Fruit fly (Drosophila melanogaster) whole organism, embryonic: ENCODE results near the gene Nazo.

Experiments used
- Atf3 ChIP-seq: fragments of 200-800 bp; sonication (Bioruptor generic); optimal IDR thresholded peaks from 3 replicates; lab custom pipeline; 2016; ENCODE audit warnings: missing biosample characterization, missing genetic modification characterization
- CG10321 ChIP-seq: fragments of 200-800 bp; sonication (Bioruptor generic); IDR thresholded peaks from 2 replicates; pipeline ENCODE4 v1.3.6; 2022; ENCODE audit warnings: missing biosample characterization, missing genetic modification characterization
- CG10431 ChIP-seq: fragments of 200-800 bp; sonication (Bioruptor generic); optimal IDR thresholded peaks from 3 replicates; lab custom pipeline; 2018; ENCODE audit warnings: missing biosample characterization, mild to moderate bottlenecking, missing genetic modification characterization
- CG11093 ChIP-seq: fragments of 200-800 bp; sonication (Bioruptor generic); IDR thresholded peaks from 3 replicates; pipeline ENCODE4 v1.3.6; 2022; ENCODE audit warnings: missing biosample characterization, missing genetic modification characterization
- CG14050 ChIP-seq: fragments of 200-800 bp; sonication (Bioruptor generic); IDR thresholded peaks from 3 replicates; pipeline ENCODE4 v1.3.6; 2022; ENCODE audit warnings: missing biosample characterization, missing genetic modification characterization
- CG1529 ChIP-seq: fragments of 200-800 bp; sonication (Bioruptor generic); optimal IDR thresholded peaks from 3 replicates; lab custom pipeline; 2018; ENCODE audit warnings: missing biosample characterization, missing genetic modification characterization
- CG15479 ChIP-seq: fragments of 200-800 bp; sonication (Bioruptor generic); optimal IDR thresholded peaks from 3 replicates; lab custom pipeline; 2019; ENCODE audit warnings: missing biosample characterization, mild to moderate bottlenecking, missing genetic modification characterization, moderate library complexity
- CG1602 ChIP-seq: fragments of 200-800 bp; sonication (Bioruptor generic); optimal IDR thresholded peaks from 3 replicates; lab custom pipeline; 2016; ENCODE audit warnings: missing biosample characterization, missing genetic modification characterization
- CG16779 ChIP-seq: fragments of 200-800 bp; sonication (Bioruptor generic); IDR thresholded peaks from 2 replicates; pipeline ENCODE4 v1.3.6; 2022; ENCODE audit warnings: missing biosample characterization, missing genetic modification characterization
- CG16813 ChIP-seq: fragments of 200-800 bp; sonication (Bioruptor generic); IDR thresholded peaks from 3 replicates; pipeline ENCODE4 v1.3.6; 2022; ENCODE audit warnings: missing biosample characterization, missing genetic modification characterization; ENCODE audit not compliant: partially characterized antibody
- CG17359 ChIP-seq: fragments of 200-800 bp; sonication (Bioruptor generic); optimal IDR thresholded peaks from 3 replicates; lab custom pipeline; 2018; ENCODE audit warnings: missing biosample characterization, mild to moderate bottlenecking, missing genetic modification characterization, moderate library complexity
- CG18599 ChIP-seq: fragments of 200-800 bp; sonication (Bioruptor generic); optimal IDR thresholded peaks from 3 replicates; lab custom pipeline; 2017; ENCODE audit warnings: missing biosample characterization, missing genetic modification characterization, mild to moderate bottlenecking, moderate library complexity, missing genetic modification reagents
- CG18764 ChIP-seq: fragments of 200-800 bp; sonication (Bioruptor generic); optimal IDR thresholded peaks from 3 replicates; lab custom pipeline; 2016; ENCODE audit warnings: missing biosample characterization, missing genetic modification characterization
- CG2202 ChIP-seq: fragments of 200-800 bp; sonication (Bioruptor generic); optimal IDR thresholded peaks from 2 replicates; lab custom pipeline; 2018; ENCODE audit warnings: missing biosample characterization, mild to moderate bottlenecking, missing genetic modification characterization
- CG32532 ChIP-seq: fragments of 200-800 bp; sonication (Bioruptor generic); IDR thresholded peaks from 2 replicates; pipeline ENCODE4 v1.3.6; 2022; ENCODE audit warnings: missing biosample characterization, missing genetic modification characterization
- CG33557 ChIP-seq: fragments of 200-800 bp; sonication (Bioruptor generic); optimal IDR thresholded peaks from 2 replicates; lab custom pipeline; 2019; ENCODE audit warnings: missing biosample characterization, mild to moderate bottlenecking, missing genetic modification characterization, moderate library complexity
- CG3838 ChIP-seq: fragments of 200-800 bp; sonication (Bioruptor generic); optimal IDR thresholded peaks from 3 replicates; lab custom pipeline; 2016; ENCODE audit warnings: missing biosample characterization, missing genetic modification characterization
- CG3847 ChIP-seq: fragments of 200-800 bp; sonication (Bioruptor generic); IDR thresholded peaks from 2 replicates; pipeline ENCODE4 v1.3.6; 2022; ENCODE audit warnings: missing biosample characterization, missing genetic modification characterization
- CG4404 ChIP-seq: fragments of 200-800 bp; sonication (Bioruptor generic); IDR thresholded peaks from 2 replicates; pipeline ENCODE4 v1.3.6; 2022; ENCODE audit warnings: missing biosample characterization, missing genetic modification characterization
- CG4617 ChIP-seq: fragments of 200-800 bp; sonication (Bioruptor generic); optimal IDR thresholded peaks from 3 replicates; lab custom pipeline; 2016; ENCODE audit warnings: missing biosample characterization, missing genetic modification characterization, borderline replicate concordance
- CG6683 ChIP-seq: fragments of 200-800 bp; sonication (Bioruptor generic); optimal IDR thresholded peaks from 2 replicates; lab custom pipeline; 2017; ENCODE audit warnings: missing biosample characterization, mild to moderate bottlenecking, missing genetic modification characterization, missing genetic modification reagents
- CG6765 ChIP-seq: fragments of 200-800 bp; sonication (Bioruptor generic); optimal IDR thresholded peaks from 3 replicates; lab custom pipeline; 2017; ENCODE audit warnings: missing biosample characterization, mild to moderate bottlenecking, missing genetic modification characterization
- CG7372 ChIP-seq: fragments of 200-800 bp; sonication (Bioruptor generic); IDR thresholded peaks from 2 replicates; pipeline ENCODE4 v1.3.6; 2022; ENCODE audit warnings: missing biosample characterization, missing genetic modification characterization
- CG7963 ChIP-seq: fragments of 200-800 bp; sonication (Bioruptor generic); IDR thresholded peaks from 3 replicates; pipeline ENCODE4 v1.3.6; 2022; ENCODE audit warnings: missing biosample characterization, missing genetic modification characterization; ENCODE audit not compliant: partially characterized antibody
- CG8944 ChIP-seq: fragments of 200-800 bp; sonication (Bioruptor generic); optimal IDR thresholded peaks from 3 replicates; lab custom pipeline; 2016; ENCODE audit warnings: missing biosample characterization, missing genetic modification characterization
- CG9876 ChIP-seq: fragments of 200-800 bp; sonication (Bioruptor generic); optimal IDR thresholded peaks from 2 replicates; lab custom pipeline; 2016; ENCODE audit warnings: missing biosample characterization, missing genetic modification characterization
- HLH3B ChIP-seq: fragments of 200-800 bp; sonication (Bioruptor generic); IDR thresholded peaks from 2 replicates; pipeline ENCODE4 v1.3.6; 2022; ENCODE audit warnings: missing biosample characterization, missing genetic modification characterization
- HmgD ChIP-seq: fragments of 200-800 bp; sonication (Bioruptor generic); optimal IDR thresholded peaks from 3 replicates; lab custom pipeline; 2016; ENCODE audit warnings: missing biosample characterization, missing genetic modification characterization
- Hsf ChIP-seq: fragments of 200-800 bp; sonication (Bioruptor generic); optimal IDR thresholded peaks from 3 replicates; lab custom pipeline; 2016; ENCODE audit warnings: missing biosample characterization, missing genetic modification characterization
- Optix ChIP-seq: fragments of 200-800 bp; sonication (Bioruptor generic); IDR thresholded peaks from 3 replicates; pipeline ENCODE4 v1.3.6; 2022; ENCODE audit warnings: missing biosample characterization, missing genetic modification characterization
- Rx ChIP-seq: fragments of 200-800 bp; sonication (Bioruptor generic); IDR thresholded peaks from 2 replicates; pipeline ENCODE4 v1.3.6; 2022; ENCODE audit warnings: missing biosample characterization, missing genetic modification characterization
- Spps ChIP-seq: fragments of 200-800 bp; sonication (Bioruptor generic); optimal IDR thresholded peaks from 2 replicates; lab custom pipeline; 2018; ENCODE audit warnings: missing biosample characterization, mild to moderate bottlenecking, missing genetic modification characterization
- TFAM ChIP-seq: fragments of 200-800 bp; sonication (Bioruptor generic); optimal IDR thresholded peaks from 2 replicates; lab custom pipeline; 2017; ENCODE audit warnings: missing biosample characterization, missing genetic modification characterization, inconsistent platforms
- ab ChIP-seq: fragments of 200-800 bp; sonication (Bioruptor generic); optimal IDR thresholded peaks from 2 replicates; lab custom pipeline; 2016; ENCODE audit warnings: missing biosample characterization, missing genetic modification characterization
- ash1 ChIP-seq: fragments of 200-800 bp; sonication (Bioruptor generic); optimal IDR thresholded peaks from 2 replicates; lab custom pipeline; 2018; ENCODE audit warnings: missing biosample characterization, mild to moderate bottlenecking, missing genetic modification characterization
- bowl ChIP-seq: fragments of 200-800 bp; sonication (Bioruptor generic); IDR thresholded peaks from 2 replicates; pipeline ENCODE4 v1.3.6; 2022; ENCODE audit warnings: missing biosample characterization, missing genetic modification characterization
- cas ChIP-seq: fragments of 200-800 bp; sonication (Bioruptor generic); IDR thresholded peaks from 2 replicates; pipeline ENCODE4 v1.3.6; 2022; ENCODE audit warnings: missing biosample characterization, missing genetic modification characterization
- cato ChIP-seq: fragments of 200-800 bp; sonication (Bioruptor generic); optimal IDR thresholded peaks from 2 replicates; lab custom pipeline; 2016; ENCODE audit warnings: missing biosample characterization, missing genetic modification characterization, borderline replicate concordance
- cwo ChIP-seq: fragments of 200-800 bp; sonication (Bioruptor generic); optimal IDR thresholded peaks from 3 replicates; lab custom pipeline; 2017; ENCODE audit warnings: missing biosample characterization, missing genetic modification characterization, mild to moderate bottlenecking, moderate library complexity, missing genetic modification reagents
- danr ChIP-seq: fragments of 200-800 bp; sonication (Bioruptor generic); IDR thresholded peaks from 2 replicates; pipeline ENCODE4 v1.3.6; 2022; ENCODE audit warnings: missing biosample characterization, missing genetic modification characterization
- disco-r ChIP-seq: fragments of 200-800 bp; sonication (Bioruptor generic); optimal IDR thresholded peaks from 2 replicates; lab custom pipeline; 2016; ENCODE audit warnings: missing biosample characterization, missing genetic modification characterization
- dm ChIP-seq: fragments of 200-800 bp; sonication (Bioruptor generic); optimal IDR thresholded peaks from 3 replicates; lab custom pipeline; 2016; ENCODE audit warnings: missing biosample characterization, missing genetic modification characterization
- hth ChIP-seq: fragments of >200 bp; optimal IDR thresholded peaks from 2 replicates; lab custom pipeline; 2017; ENCODE audit warnings: inconsistent platforms
- pzg ChIP-seq: fragments of 200-800 bp; sonication (Bioruptor generic); optimal IDR thresholded peaks from 3 replicates; lab custom pipeline; 2018; ENCODE audit warnings: missing biosample characterization, mild to moderate bottlenecking, missing genetic modification characterization, moderate library complexity
- ranshi ChIP-seq: fragments of 200-800 bp; sonication (Bioruptor generic); IDR thresholded peaks from 2 replicates; pipeline ENCODE4 v1.3.6; 2022; ENCODE audit warnings: missing biosample characterization, missing genetic modification characterization
- row ChIP-seq: fragments of 200-800 bp; sonication (Bioruptor generic); IDR thresholded peaks from 3 replicates; pipeline ENCODE4 v1.3.6; 2022; ENCODE audit warnings: missing biosample characterization, missing genetic modification characterization
- sqz ChIP-seq: fragments of 200-800 bp; sonication (Bioruptor generic); optimal IDR thresholded peaks from 3 replicates; lab custom pipeline; 2018; ENCODE audit warnings: missing biosample characterization, mild to moderate bottlenecking, missing genetic modification characterization
- ssp ChIP-seq: fragments of 200-800 bp; sonication (Bioruptor generic); IDR thresholded peaks from 2 replicates; pipeline ENCODE4 v1.3.6; 2022; ENCODE audit warnings: missing biosample characterization, missing genetic modification characterization
- tin ChIP-seq: fragments of 200-800 bp; sonication (Bioruptor generic); optimal IDR thresholded peaks from 3 replicates; lab custom pipeline; 2016; ENCODE audit warnings: missing biosample characterization, missing genetic modification characterization
- wor ChIP-seq: fragments of 200-800 bp; sonication (Bioruptor generic); IDR thresholded peaks from 2 replicates; pipeline ENCODE4 v1.3.6; 2022; ENCODE audit warnings: missing biosample characterization, missing genetic modification characterization
- yki ChIP-seq: fragments of >200 bp; optimal IDR thresholded peaks from 3 replicates; lab custom pipeline; 2018
- z ChIP-seq: fragments of 200-800 bp; sonication (Bioruptor generic); IDR thresholded peaks from 3 replicates; pipeline ENCODE4 v1.3.6; 2022; ENCODE audit warnings: missing biosample characterization, missing genetic modification characterization

The Nazo gene

DNA sequence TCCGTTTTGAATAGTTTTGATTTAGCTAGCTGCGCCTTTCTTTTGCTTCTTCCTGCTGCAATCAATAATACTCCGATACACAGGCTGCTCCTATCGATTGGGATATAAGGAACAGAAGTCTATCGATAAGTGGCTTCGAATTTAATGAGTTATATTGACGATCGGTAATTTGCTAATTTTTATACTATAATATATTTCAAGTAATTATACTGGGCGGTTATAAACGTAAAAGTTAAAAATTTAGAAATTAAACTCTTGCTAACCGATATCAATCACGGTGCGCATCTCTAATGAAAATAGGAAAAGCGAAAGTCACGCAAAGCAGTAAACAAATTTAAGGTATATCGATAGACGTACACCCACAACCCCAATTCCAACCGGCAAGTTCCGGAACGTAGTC lies 44.0 kb upstream of the Nazo start, which contains the start of the genes CG9636, CG18749 and CG33722 (continued):
- peak; percentile 35 for TF ChIP-seq CG1529 (GFP tag; lab: Kevin White, UChicago)
- TF ChIP-seq CG4404 (GFP tag; lab: Robert Waterston, UW), result peak; percentile 56; the same call in 1 of the 2 replicates
- no peak for TF ChIP-seq cwo (GFP tag; lab: Kevin White, UChicago)
- peak; percentile 90 for TF ChIP-seq row (GFP tag; lab: Robert Waterston, UW)
- peak; percentile 80 for TF ChIP-seq CG18599 (GFP tag; lab: Kevin White, UChicago)
- TF ChIP-seq yki (lab: Kevin White, UChicago), result no peak
- no peak for TF ChIP-seq cas
- no peak for TF ChIP-seq ash1 (GFP tag; lab: Kevin White, UChicago)
- peak; percentile 47 for TF ChIP-seq CG2202
- no peak for TF ChIP-seq hth (lab: Kevin White, UChicago)
- TF ChIP-seq CG8944, result no peak
- peak; percentile 64 for TF ChIP-seq Spps (tag; lab: Kevin White, UChicago)
- no peak for TF ChIP-seq CG3838
- no peak for TF ChIP-seq CG7372 (GFP tag; lab: Robert Waterston, UW)
- peak; percentile 77 for TF ChIP-seq CG32532 (GFP tag; lab: Robert Waterston, UW)
- peak; percentile 57 for TF ChIP-seq CG10431 (GFP tag; lab: Kevin White, UChicago)
- TF ChIP-seq Hsf (GFP tag; lab: Kevin White, UChicago), result peak; percentile 66
- TF ChIP-seq pzg, result peak; percentile 61
- 0 out of 2 replicates have a peak, but pooled peaks have one; percentile 13 for TF ChIP-seq Rx (GFP tag; lab: Robert Waterston, UW)
- TF ChIP-seq Optix (GFP tag; lab: Robert Waterston, UW), result no peak
- peak; percentile 73 for TF ChIP-seq CG4617
- peak; percentile 45; the same call in 1 of the 2 replicates for TF ChIP-seq ssp (GFP tag; lab: Robert Waterston, UW)
- TF ChIP-seq CG15479, result no peak
- no peak; the same call in 2 of the 3 replicates for TF ChIP-seq CG14050 (GFP tag; lab: Robert Waterston, UW)
- TF ChIP-seq HmgD, result no peak
- no peak for TF ChIP-seq z
- no peak for TF ChIP-seq TFAM
- no peak for TF ChIP-seq Atf3 (GFP tag; lab: Kevin White, UChicago)
- no peak for TF ChIP-seq sqz (GFP tag; lab: Kevin White, UChicago)
- 0 out of 3 replicates have a peak, but pooled peaks have one; percentile 47 for TF ChIP-seq CG11093
- peak; percentile 82 for TF ChIP-seq tin (GFP tag; lab: Kevin White, UChicago)
- TF ChIP-seq CG18764, result peak; percentile 65
- TF ChIP-seq ab, result no peak
- TF ChIP-seq dm, result peak; percentile 30
- peak; percentile 74 for TF ChIP-seq CG33557 (GFP tag; lab: Kevin White, UChicago)
- TF ChIP-seq CG9876 (GFP tag; lab: Kevin White, UChicago), result no peak
- no peak for TF ChIP-seq CG16779 (GFP tag; lab: Robert Waterston, UW)
- TF ChIP-seq danr (GFP tag; lab: Robert Waterston, UW), result no peak
- no peak for TF ChIP-seq wor (GFP tag; lab: Robert Waterston, UW)
- TF ChIP-seq CG6765 (GFP tag; lab: Kevin White, UChicago), result no peak
- TF ChIP-seq bowl (GFP tag; lab: Robert Waterston, UW), result 0 out of 2 replicates have a peak, but pooled peaks have one; percentile 34
- peak; percentile 60; the same call in 1 of the 2 replicates for TF ChIP-seq HLH3B (GFP tag; lab: Robert Waterston, UW)
- peak; percentile 44 for TF ChIP-seq CG6683 (GFP tag; lab: Kevin White, UChicago)
- peak; percentile 65 for TF ChIP-seq CG1602 (GFP tag; lab: Kevin White, UChicago)
- no peak for TF ChIP-seq CG10321 (GFP tag; lab: Robert Waterston, UW)
- peak; percentile 96 for TF ChIP-seq CG16813 (GFP tag; lab: Robert Waterston, UW)
- peak; percentile 63 for TF ChIP-seq CG3847
- 0 out of 2 replicates have a peak, but pooled peaks have one; percentile 42 for TF ChIP-seq ranshi (GFP tag; lab: Robert Waterston, UW)
- no peak for TF ChIP-seq disco-r (GFP tag; lab: Kevin White, UChicago)
- peak; percentile 69 for TF ChIP-seq CG17359 (tag; lab: Kevin White, UChicago)
- peak; percentile 82 for TF ChIP-seq CG7963 (GFP tag; lab: Robert Waterston, UW)
- peak; percentile 32 for TF ChIP-seq cato (GFP tag; lab: Kevin White, UChicago)
